Fruit fly (Drosophila melanogaster): ENCODE results near the gene CG9004.

Gene CG9004

dm6 chr3L:2411564-2412080, 38.1 kb downstream of the CG9004 start:
- peak; percentile 58 for TF ChIP-seq CG15269 (tag; optimal IDR thresholded peaks at IDR 0.05)
- TF ChIP-seq tap (tag; optimal IDR thresholded peaks at IDR 0.05) = peak; percentile 13
- TF ChIP-seq CG17186 (GFP tag; optimal IDR thresholded peaks at IDR 0.05) = no peak
- no peak for TF ChIP-seq CG11560 (tag; IDR thresholded peaks at IDR 0.05)
- no peak for TF ChIP-seq Opbp (GFP tag; IDR thresholded peaks at IDR 0.05; ENCODE audit: partially characterized antibody)
- no peak for TF ChIP-seq tx (GFP tag; optimal IDR thresholded peaks at IDR 0.05)
- TF ChIP-seq fd96Cb (tag; optimal IDR thresholded peaks at IDR 0.05) = no peak
- TF ChIP-seq HLH3B (GFP tag; IDR thresholded peaks at IDR 0.05) = peak; percentile 67
- no peak for TF ChIP-seq CG15073 (GFP tag; optimal IDR thresholded peaks at IDR 0.05)
- no peak for TF ChIP-seq HmgD (GFP tag; optimal IDR thresholded peaks at IDR 0.05)
- no peak for TF ChIP-seq NFAT (GFP tag; IDR thresholded peaks at IDR 0.05)
- TF ChIP-seq CG32532 (GFP tag; IDR thresholded peaks at IDR 0.05) = peak; percentile 65; the same call in 1 of the 2 replicates
- TF ChIP-seq CG2712 (tag; optimal IDR thresholded peaks at IDR 0.05) = peak; percentile 30
- peak; percentile 54; the same call in 1 of the 2 replicates for TF ChIP-seq Ada2b (GFP tag; IDR thresholded peaks at IDR 0.05)
- TF ChIP-seq salm (tag; optimal IDR thresholded peaks at IDR 0.05) = no peak
- peak; percentile 21 for TF ChIP-seq CG10543 (GFP tag; optimal IDR thresholded peaks at IDR 0.05)
- no peak for TF ChIP-seq Neu2 (GFP tag; optimal IDR thresholded peaks at IDR 0.05; ENCODE audit: borderline replicate concordance)
- no peak for TF ChIP-seq CG16815 (GFP tag; optimal IDR thresholded peaks at IDR 0.05)
- TF ChIP-seq CG30431 (GFP tag; optimal IDR thresholded peaks at IDR 0.05) = no peak
- TF ChIP-seq CG6854 (GFP tag; optimal IDR thresholded peaks at IDR 0.05) = peak; percentile 33
- no peak for TF ChIP-seq zfh1 (GFP tag; IDR thresholded peaks at IDR 0.05)
- no peak for TF ChIP-seq CG3065 (GFP tag; optimal IDR thresholded peaks at IDR 0.05)
- peak in 1 of 2 experiments; percentile 22 for TF ChIP-seq dpn (GFP tag; optimal IDR thresholded peaks at IDR 0.05)
- no peak for TF ChIP-seq CG4707 (GFP tag; optimal IDR thresholded peaks at IDR 0.05)
- no peak for TF ChIP-seq wek (GFP tag; optimal IDR thresholded peaks at IDR 0.05)
- TF ChIP-seq row (GFP tag; IDR thresholded peaks at IDR 0.05) = peak; percentile 71
- no peak for TF ChIP-seq pnt (GFP tag; optimal IDR thresholded peaks at IDR 0.05)
- no peak for TF ChIP-seq kni (GFP tag; optimal IDR thresholded peaks at IDR 0.05)
- TF ChIP-seq Hr3 (GFP tag; optimal IDR thresholded peaks at IDR 0.05) = no peak
- peak; percentile 27 for TF ChIP-seq CG30403 (GFP tag; optimal IDR thresholded peaks at IDR 0.05)
- no peak for TF ChIP-seq CG1233 (GFP tag; optimal IDR thresholded peaks at IDR 0.05)
- no peak for TF ChIP-seq CG18476 (GFP tag; optimal IDR thresholded peaks at IDR 0.05)
- no peak for TF ChIP-seq schlank (tag; optimal IDR thresholded peaks at IDR 0.05)
- TF ChIP-seq crc (GFP tag; optimal IDR thresholded peaks at IDR 0.05) = no peak
- TF ChIP-seq CG4360 (GFP tag; IDR thresholded peaks at IDR 0.05) = no peak
- TF ChIP-seq CG3838 (GFP tag; optimal IDR thresholded peaks at IDR 0.05) = no peak
- no peak for TF ChIP-seq ap (GFP tag; IDR thresholded peaks at IDR 0.05)
- peak; percentile 70 for TF ChIP-seq CG2120 (GFP tag; optimal IDR thresholded peaks at IDR 0.05)
- TF ChIP-seq CG6765 (GFP tag; optimal IDR thresholded peaks at IDR 0.05) = peak; percentile 32
- peak; percentile 54 for TF ChIP-seq PHDP (tag; optimal IDR thresholded peaks at IDR 0.05)
- TF ChIP-seq CG3281 (GFP tag; optimal IDR thresholded peaks at IDR 0.05) = peak; percentile 71
- TF ChIP-seq Ets97D (GFP tag; optimal IDR thresholded peaks at IDR 0.05) = no peak
- no peak for TF ChIP-seq CG1603 (tag; optimal IDR thresholded peaks at IDR 0.05)
- no peak for TF ChIP-seq B-H1 (GFP tag; IDR thresholded peaks at IDR 0.05)
- TF ChIP-seq luna (GFP tag; optimal IDR thresholded peaks at IDR 0.05) = no peak
- 0 out of 3 replicates have a peak, but pooled peaks have one; percentile 30 for TF ChIP-seq so (GFP tag; IDR thresholded peaks at IDR 0.05)
- TF ChIP-seq CG31441 (GFP tag; IDR thresholded peaks at IDR 0.05) = no peak
- TF ChIP-seq CG8281 (tag; optimal IDR thresholded peaks at IDR 0.05) = no peak
- TF ChIP-seq Ptx1 (GFP tag; IDR thresholded peaks at IDR 0.05) = peak; percentile 17; the same call in 1 of the 2 replicates
- no peak for TF ChIP-seq CG33557 (GFP tag; optimal IDR thresholded peaks at IDR 0.05)
- peak; percentile 1 for TF ChIP-seq Xbp1 (GFP tag; optimal IDR thresholded peaks at IDR 0.05)
